Worm (Caenorhabditis elegans) whole organism, early embryonic: Measurements from ENCODE around the gene F53A2.9.
A peak's percentile ranks its signal among the peaks of the same experiment; 100 is the strongest.

Source experiments
- B0310.2 ChIP-seq: sonication (generic microtip); optimal IDR thresholded peaks from 2 replicates; lab custom pipeline; 2016; ENCODE audit warnings: mild to moderate bottlenecking, missing genetic modification characterization, missing compliant biosample characterization
- F13C5.2 ChIP-seq: sonication (generic microtip); optimal IDR thresholded peaks from 2 replicates; lab custom pipeline; 2017; ENCODE audit warnings: mild to moderate bottlenecking, missing genetic modification characterization, inconsistent platforms, missing compliant biosample characterization
- ceh-13 ChIP-seq: fragments of 200-800 bp; sonication (Bioruptor generic); optimal IDR thresholded peaks from 2 replicates; lab custom pipeline; 2018; ENCODE audit warnings: mild to moderate bottlenecking, missing genetic modification characterization, missing compliant biosample characterization
- ceh-36 ChIP-seq: sonication (generic microtip); optimal IDR thresholded peaks from 2 replicates; lab custom pipeline; 2016; ENCODE audit warnings: missing genetic modification characterization, inconsistent platforms, missing compliant biosample characterization
- scrt-1 ChIP-seq: fragments of 200-800 bp; sonication (Bioruptor generic); IDR thresholded peaks from 2 replicates; pipeline ENCODE4 v1.3.6; 2022; ENCODE audit warnings: missing genetic modification characterization, missing compliant biosample characterization
- tbx-11 ChIP-seq: fragments of 200-800 bp; sonication (Bioruptor generic); IDR thresholded peaks from 2 replicates; pipeline ENCODE4 v1.3.6; 2022; ENCODE audit warnings: missing genetic modification characterization, missing compliant biosample characterization
- tbx-37 ChIP-seq: fragments of 200-800 bp; sonication (Bioruptor generic); conservative IDR thresholded peaks from 2 replicates; pipeline ENCODE4 v1.3.6; 2022; ENCODE audit warnings: missing genetic modification reagents, missing genetic modification characterization, missing compliant biosample characterization

Gene F53A2.9

ce11 chrIII:13307107-13307506, 52.0 kb downstream of the F53A2.9 start, which contains the start of the genes klp-19 and slc-36.1:
Gene klp-19, minus strand, starts transcription at chrIII:13307259.
Gene slc-36.1, plus strand, starts transcription at chrIII:13307502.
- TF ChIP-seq tbx-37 (GFP tag; lab: Robert Waterston, UW) (no peak), scrt-1 (no peak), ceh-36 (no peak), tbx-11 (GFP tag; lab: Robert Waterston, UW) (no peak), F13C5.2 (tag; lab: Kevin White, UChicago) (peak; percentile 19), ceh-13 (GFP tag; lab: Kevin White, UChicago) (no peak), B0310.2 (tag; lab: Kevin White, UChicago) (no peak)
